Worm (Caenorhabditis elegans) whole organism, L2 larva: ENCODE data around the gene F07C3.2.

Source experiments
- C34F6.9 ChIP-seq: fragments of 150-350 bp; optimal IDR thresholded peaks from 2 replicates; lab custom pipeline; 2014; ENCODE audit warnings: missing biosample characterization, missing genetic modification characterization
- F13H6.1 ChIP-seq: sonication (generic microtip); optimal IDR thresholded peaks from 2 replicates; lab custom pipeline; 2016; ENCODE audit warnings: missing genetic modification characterization, missing compliant biosample characterization
- Y55F3AM.14 ChIP-seq: fragments of 200-800 bp; sonication (Bioruptor generic); optimal IDR thresholded peaks from 2 replicates; lab custom pipeline; 2018; ENCODE audit warnings: mild to moderate bottlenecking, missing genetic modification characterization, missing compliant biosample characterization
- ZK546.5 ChIP-seq: sonication (generic microtip); optimal IDR thresholded peaks from 2 replicates; lab custom pipeline; 2017; ENCODE audit warnings: missing biosample characterization, missing genetic modification characterization
- aly-2 ChIP-seq: fragments of 150-350 bp; optimal IDR thresholded peaks from 2 replicates; lab custom pipeline; 2014; ENCODE audit warnings: missing biosample characterization, missing genetic modification characterization
- ama-1 ChIP-seq: fragments of 150-350 bp; optimal IDR thresholded peaks from 2 replicates; lab custom pipeline; 2018; ENCODE audit warnings: inconsistent platforms
- blmp-1 ChIP-seq: sonication (generic microtip); optimal IDR thresholded peaks from 2 replicates; lab custom pipeline; 2017; ENCODE audit warnings: missing genetic modification characterization, mild to moderate bottlenecking, missing compliant biosample characterization, antibody characterized with exemption, moderate library complexity; ENCODE audit not compliant: insufficient read depth
- ceh-82 ChIP-seq: fragments of 150-350 bp; optimal IDR thresholded peaks from 2 replicates; lab custom pipeline; 2014; ENCODE audit warnings: missing biosample characterization, missing genetic modification characterization
- crh-2 ChIP-seq: sonication (generic microtip); optimal IDR thresholded peaks from 2 replicates; lab custom pipeline; 2017; ENCODE audit warnings: missing biosample characterization, missing genetic modification characterization
- dmd-4 ChIP-seq: sonication (generic microtip); optimal IDR thresholded peaks from 2 replicates; lab custom pipeline; 2017; ENCODE audit warnings: missing biosample characterization, missing genetic modification characterization
- egl-27 ChIP-seq: sonication (generic microtip); optimal IDR thresholded peaks from 3 replicates; lab custom pipeline; 2017; ENCODE audit warnings: missing biosample characterization, missing genetic modification reagents, missing genetic modification characterization
- elt-1 ChIP-seq: fragments of 150-350 bp; optimal IDR thresholded peaks from 2 replicates; lab custom pipeline; 2014; ENCODE audit warnings: missing biosample characterization, missing genetic modification characterization
- elt-3 ChIP-seq: sonication (generic microtip); optimal IDR thresholded peaks from 2 replicates; lab custom pipeline; 2017; ENCODE audit warnings: missing biosample characterization, missing genetic modification characterization
- fos-1 ChIP-seq: fragments of 150-350 bp; optimal IDR thresholded peaks from 2 replicates; lab custom pipeline; 2014; ENCODE audit warnings: missing biosample characterization, missing genetic modification characterization
- gmeb-1 ChIP-seq: fragments of 150-350 bp; optimal IDR thresholded peaks from 2 replicates; lab custom pipeline; 2014; ENCODE audit warnings: missing biosample characterization, missing genetic modification characterization
- lin-11 ChIP-seq: fragments of 150-350 bp; sonication (generic microtip); optimal IDR thresholded peaks from 2 replicates; lab custom pipeline; 2014; ENCODE audit warnings: missing biosample characterization, missing genetic modification characterization, inconsistent platforms, mixed read lengths
- lin-13 ChIP-seq: fragments of 150-350 bp; optimal IDR thresholded peaks from 2 replicates; lab custom pipeline; 2014; ENCODE audit warnings: missing biosample characterization, missing genetic modification reagents, missing genetic modification characterization
- lin-39 ChIP-seq: fragments of 150-350 bp; optimal IDR thresholded peaks from 2 replicates; lab custom pipeline; 2014; ENCODE audit warnings: missing biosample characterization, missing genetic modification reagents, missing genetic modification characterization
- lsy-2 ChIP-seq, 2 experiments: fragments of 150-350 bp in 1 of 2; sonication (generic microtip) in 1 of 2; optimal IDR thresholded peaks; 2 replicates each; lab custom pipeline; 2014 to 2017; ENCODE audit warnings: missing biosample characterization in 2 of 2, missing genetic modification characterization in 2 of 2
- mbf-1 ChIP-seq: sonication (generic microtip); optimal IDR thresholded peaks from 2 replicates; lab custom pipeline; 2017; ENCODE audit warnings: missing biosample characterization, missing genetic modification characterization
- mdl-1 ChIP-seq, 2 experiments: fragments of 150-350 bp in 1 of 2; sonication (generic microtip) in 1 of 2; optimal IDR thresholded peaks; 2 replicates each; lab custom pipeline; 2017; ENCODE audit warnings: missing biosample characterization in 2 of 2, missing genetic modification characterization in 2 of 2
- nhr-12 ChIP-seq: fragments of 150-350 bp; optimal IDR thresholded peaks from 2 replicates; lab custom pipeline; 2014; ENCODE audit warnings: missing biosample characterization, missing genetic modification characterization
- nhr-129 ChIP-seq: fragments of 150-350 bp; optimal IDR thresholded peaks from 2 replicates; lab custom pipeline; 2014; ENCODE audit warnings: missing biosample characterization, missing genetic modification characterization
- nhr-21 ChIP-seq: fragments of 150-350 bp; optimal IDR thresholded peaks from 2 replicates; lab custom pipeline; 2014; ENCODE audit warnings: missing biosample characterization, missing genetic modification characterization
- nhr-23 ChIP-seq: fragments of 150-350 bp; optimal IDR thresholded peaks from 2 replicates; lab custom pipeline; 2014; ENCODE audit warnings: missing biosample characterization, missing genetic modification reagents, missing genetic modification characterization
- nhr-237 ChIP-seq: fragments of 150-350 bp; optimal IDR thresholded peaks from 2 replicates; lab custom pipeline; 2014; ENCODE audit warnings: missing biosample characterization, missing genetic modification characterization
- nhr-25 ChIP-seq: fragments of 150-350 bp; sonication (generic microtip); optimal IDR thresholded peaks from 3 replicates; lab custom pipeline; 2014; ENCODE audit warnings: missing biosample characterization, missing genetic modification characterization
- nhr-6 ChIP-seq: fragments of 150-350 bp; optimal IDR thresholded peaks from 2 replicates; lab custom pipeline; 2014; ENCODE audit warnings: missing biosample characterization, missing genetic modification characterization
- peb-1 ChIP-seq: fragments of 150-350 bp; optimal IDR thresholded peaks from 2 replicates; lab custom pipeline; 2014; ENCODE audit warnings: missing biosample characterization, missing genetic modification characterization
- sem-4 ChIP-seq: fragments of 150-350 bp; optimal IDR thresholded peaks from 2 replicates; lab custom pipeline; 2014; ENCODE audit warnings: missing biosample characterization, missing genetic modification reagents, missing genetic modification characterization
- skn-1 ChIP-seq: sonication (generic microtip); optimal IDR thresholded peaks from 2 replicates; lab custom pipeline; 2017; ENCODE audit warnings: missing biosample characterization, missing genetic modification characterization
- sma-3 ChIP-seq: sonication (generic microtip); optimal IDR thresholded peaks from 2 replicates; lab custom pipeline; 2016; ENCODE audit warnings: missing genetic modification reagents, missing genetic modification characterization, missing compliant biosample characterization
- sma-9 ChIP-seq, 2 experiments: fragments of 150-350 bp in 1 of 2; sonication (generic microtip) in 1 of 2; optimal IDR thresholded peaks; 2 replicates each; lab custom pipeline; 2014 to 2016; ENCODE audit warnings: missing genetic modification characterization in 2 of 2, mild to moderate bottlenecking in 1 of 2, missing biosample characterization in 1 of 2, missing compliant biosample characterization in 1 of 2, missing genetic modification reagents in 1 of 2, moderate library complexity in 1 of 2
- unc-55 ChIP-seq: fragments of 150-350 bp; sonication (generic microtip); optimal IDR thresholded peaks from 3 replicates; lab custom pipeline; 2014; ENCODE audit warnings: missing biosample characterization, missing genetic modification reagents, missing genetic modification characterization
- unc-62 ChIP-seq: fragments of 150-350 bp; optimal IDR thresholded peaks from 2 replicates; lab custom pipeline; 2014; ENCODE audit warnings: missing biosample characterization, missing genetic modification reagents, missing genetic modification characterization
- zag-1 ChIP-seq: fragments of 150-350 bp; optimal IDR thresholded peaks from 2 replicates; lab custom pipeline; 2014; ENCODE audit warnings: missing biosample characterization, missing genetic modification characterization
- ztf-1 ChIP-seq: fragments of 200-800 bp; sonication (Bioruptor generic); conservative IDR thresholded peaks from 2 replicates; pipeline ENCODE4 v1.3.6; 2022; ENCODE audit warnings: missing genetic modification characterization, missing compliant biosample characterization
- ztf-11 ChIP-seq: sonication (generic microtip); optimal IDR thresholded peaks from 2 replicates; lab custom pipeline; 2017; ENCODE audit warnings: missing biosample characterization, missing genetic modification characterization

The F07C3.2 gene

ce11 chrV:9225675-9226144 lies at the start of gene F07C3.2:
Gene F07C3.2 (plus strand): TSS chrV:9226094.
- TF ChIP-seq C34F6.9 (tag; lab: Kevin White, UChicago) (peak; percentile 54), lsy-2 (tag; optimal IDR thresholded peaks at IDR 0.05; lab: Kevin White, UChicago) (peak in 1 of 2 experiments; percentile 36), elt-3 (tag; lab: Kevin White, UChicago) (no peak), lin-39 (no peak), ceh-82 (no peak), sma-9 (GFP tag; optimal IDR thresholded peaks at IDR 0.05; lab: Kevin White, UChicago) (no peak), sma-9 (tag; optimal IDR thresholded peaks at IDR 0.05; lab: Kevin White, UChicago) (no peak), zag-1 (tag; lab: Kevin White, UChicago) (no peak), peb-1 (tag; lab: Kevin White, UChicago) (no peak), ZK546.5 (tag; lab: Kevin White, UChicago) (no peak), lin-11 (no peak), aly-2 (no peak), egl-27 (no peak), ama-1 (lab: Kevin White, UChicago) (no peak), ztf-11 (tag; lab: Kevin White, UChicago) (no peak), gmeb-1 (tag; lab: Kevin White, UChicago) (no peak), unc-55 (GFP tag; lab: Kevin White, UChicago) (peak; percentile 49), nhr-25 (tag; lab: Kevin White, UChicago) (no peak), nhr-21 (no peak), nhr-6 (tag; lab: Kevin White, UChicago) (no peak), nhr-129 (tag; lab: Kevin White, UChicago) (peak; percentile 8), crh-2 (peak; percentile 16), fos-1 (tag; lab: Kevin White, UChicago) (no peak), unc-62 (GFP tag; lab: Kevin White, UChicago) (no peak)

ce11 chrV:9181669-9182250 lies 44.1 kb upstream of the F07C3.2 start, which contains the start of gene ptr-1:
Gene ptr-1 (minus strand): TSS chrV:9181719.
- TF ChIP-seq ztf-1 (GFP tag; lab: Robert Waterston, UW) (no peak), C34F6.9 (tag; lab: Kevin White, UChicago) (no peak), mbf-1 (no peak), lin-13 (GFP tag; lab: Kevin White, UChicago) (no peak), lin-39 (no peak), fos-1 (tag; lab: Kevin White, UChicago) (no peak), nhr-21 (no peak), dmd-4 (tag; lab: Kevin White, UChicago) (no peak)
- TF ChIP-seq, all 48 proteins: peak for 0

ce11 chrV:9183718-9184441 lies 42.0 kb upstream of the F07C3.2 start:
- TF ChIP-seq ZK546.5 (tag; lab: Kevin White, UChicago) (no peak), nhr-237 (no peak), ama-1 (lab: Kevin White, UChicago) (no peak), fos-1 (tag; lab: Kevin White, UChicago) (no peak), elt-3 (tag; lab: Kevin White, UChicago) (no peak), lin-39 (no peak), sem-4 (tag; lab: Kevin White, UChicago) (no peak), blmp-1 (tag; lab: Kevin White, UChicago) (no peak), nhr-12 (tag; lab: Kevin White, UChicago) (no peak), nhr-21 (no peak), skn-1 (no peak), zag-1 (tag; lab: Kevin White, UChicago) (no peak), nhr-129 (tag; lab: Kevin White, UChicago) (no peak), crh-2 (no peak), F13H6.1 (tag; lab: Kevin White, UChicago) (no peak), nhr-25 (tag; lab: Kevin White, UChicago) (no peak), elt-1 (tag; lab: Kevin White, UChicago) (no peak), egl-27 (no peak), sma-3 (no peak)
- TF ChIP-seq, all 48 proteins: peak for 0

DNA sequence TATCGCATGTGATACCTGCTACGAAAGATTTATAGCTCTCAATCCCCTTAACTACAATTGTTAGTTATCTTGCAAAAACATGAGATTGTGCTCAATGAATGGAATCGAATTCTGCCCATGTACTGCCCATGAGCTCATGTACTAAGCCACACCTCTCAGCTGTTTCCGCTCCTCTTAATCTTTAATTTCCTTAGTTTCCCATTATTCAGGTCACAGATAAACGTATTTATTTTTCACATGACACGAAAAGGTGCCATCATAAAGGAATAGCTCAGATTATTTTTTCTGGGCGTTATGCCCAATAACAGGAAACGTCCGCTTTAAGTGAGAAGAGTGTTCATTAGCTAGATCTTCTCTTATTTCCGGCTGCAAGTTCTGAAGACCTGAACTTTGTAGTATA lies 39.9 kb upstream of the F07C3.2 start:
- TF ChIP-seq Y55F3AM.14 (GFP tag; lab: Kevin White, UChicago) (no peak), nhr-23 (no peak), nhr-129 (tag; lab: Kevin White, UChicago) (no peak), unc-62 (GFP tag; lab: Kevin White, UChicago) (no peak), ZK546.5 (tag; lab: Kevin White, UChicago) (no peak), blmp-1 (tag; lab: Kevin White, UChicago) (no peak), crh-2 (no peak), mdl-1 (tag; optimal IDR thresholded peaks at IDR 0.05; lab: Kevin White, UChicago) (no peak), sma-3 (no peak), dmd-4 (tag; lab: Kevin White, UChicago) (no peak), gmeb-1 (tag; lab: Kevin White, UChicago) (no peak)
